Worm (Caenorhabditis elegans) whole organism, L3 larva: ENCODE measurements around the gene F44E2.8.

ENCODE experiments used
- R02D3.7 ChIP-seq: fragments of 150-350 bp; optimal IDR thresholded peaks from 2 replicates; lab custom pipeline; 2014; ENCODE audit warnings: missing biosample characterization, missing genetic modification characterization
- aly-2 ChIP-seq: fragments of 150-350 bp; optimal IDR thresholded peaks from 2 replicates; lab custom pipeline; 2014; ENCODE audit warnings: missing biosample characterization, missing genetic modification characterization
- ama-1 ChIP-seq: fragments of 150-350 bp; optimal IDR thresholded peaks from 2 replicates; lab custom pipeline; 2018
- fkh-10 ChIP-seq: sonication (generic microtip); optimal IDR thresholded peaks from 2 replicates; lab custom pipeline; 2017; ENCODE audit warnings: missing biosample characterization, missing genetic modification reagents, missing genetic modification characterization
- lin-39 ChIP-seq: fragments of 150-350 bp; optimal IDR thresholded peaks from 2 replicates; lab custom pipeline; 2018; ENCODE audit warnings: missing biosample characterization, missing genetic modification reagents, missing genetic modification characterization
- nhr-11 ChIP-seq: fragments of 150-350 bp; optimal IDR thresholded peaks from 2 replicates; lab custom pipeline; 2014; ENCODE audit warnings: missing biosample characterization, missing genetic modification characterization
- nhr-12 ChIP-seq: fragments of 150-350 bp; optimal IDR thresholded peaks from 2 replicates; lab custom pipeline; 2014; ENCODE audit warnings: missing biosample characterization, missing genetic modification characterization
- pqm-1 ChIP-seq: fragments of 150-350 bp; optimal IDR thresholded peaks from 2 replicates; lab custom pipeline; 2017; ENCODE audit warnings: missing biosample characterization, missing genetic modification characterization, inconsistent platforms
- snpc-4 ChIP-seq: fragments of 150-350 bp; optimal IDR thresholded peaks from 2 replicates; lab custom pipeline; 2014; ENCODE audit warnings: missing biosample characterization, missing genetic modification characterization
- ztf-11 ChIP-seq: fragments of 150-350 bp; optimal IDR thresholded peaks from 2 replicates; lab custom pipeline; 2014; ENCODE audit warnings: missing biosample characterization, missing genetic modification characterization

DNA sequence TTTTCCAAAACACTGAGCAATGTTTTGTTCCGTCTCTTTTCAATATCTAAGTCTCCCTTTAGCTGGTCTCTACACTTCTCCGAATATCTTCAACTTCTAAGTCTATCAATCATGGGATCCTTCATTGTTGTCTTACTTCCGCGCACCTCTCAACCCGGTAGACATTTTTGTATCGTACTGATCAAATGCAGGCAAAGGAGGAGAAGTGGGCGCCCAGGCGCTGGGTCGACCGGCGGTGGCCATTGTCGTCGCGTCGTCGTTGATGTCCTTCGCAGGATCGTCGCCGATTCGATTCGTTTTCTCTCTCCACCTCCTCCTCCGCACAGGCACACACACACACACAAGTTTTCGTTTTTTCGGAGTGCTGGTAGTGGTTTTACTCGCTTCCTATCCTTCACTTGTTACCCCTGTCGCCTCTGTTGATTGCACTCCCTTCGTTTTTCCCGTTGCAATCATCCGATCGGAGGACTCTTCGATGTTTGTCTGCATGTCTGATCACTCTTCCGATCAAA lies 48.3 kb downstream of the F44E2.8 start:
- no peak for TF ChIP-seq fkh-10 (GFP tag; lab: Kevin White, UChicago)
- no peak for TF ChIP-seq nhr-11
- TF ChIP-seq nhr-12 (tag; lab: Kevin White, UChicago): no peak
- no peak for TF ChIP-seq ama-1 (lab: Kevin White, UChicago)
- TF ChIP-seq ztf-11 (tag; lab: Kevin White, UChicago): no peak
- no peak for TF ChIP-seq lin-39 (tag; lab: Kevin White, UChicago)
- no peak for TF ChIP-seq R02D3.7 (tag; lab: Kevin White, UChicago)
- TF ChIP-seq aly-2 (tag; lab: Kevin White, UChicago): no peak
- TF ChIP-seq pqm-1: no peak
- no peak for TF ChIP-seq snpc-4 (tag; lab: Kevin White, UChicago)
